Fruit fly (Drosophila melanogaster): ENCODE data around the gene Met.
A peak's percentile ranks its signal among the peaks of the same experiment; 100 is the strongest.

Met gene

DNA sequence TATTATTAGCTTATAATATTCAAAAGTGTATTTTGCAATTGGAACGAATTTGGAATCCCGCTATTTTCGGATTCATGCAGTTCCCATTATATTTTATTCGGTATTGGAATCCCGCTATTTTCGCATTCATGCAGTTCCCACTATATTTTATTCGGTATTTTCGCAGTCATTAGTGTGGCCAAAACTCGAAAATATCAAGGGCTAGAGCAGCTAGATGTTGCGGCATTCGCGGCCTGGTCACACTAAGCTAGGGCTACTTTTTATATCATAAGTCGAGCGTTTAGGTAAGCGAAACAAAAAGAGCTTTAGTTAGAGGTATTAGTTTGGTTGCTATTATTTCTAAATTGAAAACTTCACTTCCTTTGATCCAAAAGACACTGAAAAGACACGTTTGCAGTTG lies 37.1 kb upstream of the Met start (continued):
- TF ChIP-seq CG13894 (tag; optimal IDR thresholded peaks at IDR 0.05) (peak; percentile 46), Myb (GFP tag; optimal IDR thresholded peaks at IDR 0.05) (peak; percentile 17), Hmr (GFP tag; optimal IDR thresholded peaks at IDR 0.05) (peak; percentile 47), CG3838 (GFP tag; optimal IDR thresholded peaks at IDR 0.05) (no peak), croc (GFP tag; conservative IDR thresholded peaks at IDR 0.05) (no peak), Six4 (GFP tag; optimal IDR thresholded peaks at IDR 0.05) (no peak), sna (GFP tag; IDR thresholded peaks at IDR 0.05; ENCODE audit: partially characterized antibody) (0 out of 2 replicates have a peak, but pooled peaks have one; percentile 42), CG4617 (GFP tag; optimal IDR thresholded peaks at IDR 0.05; ENCODE audit: borderline replicate concordance) (no peak), Dp (GFP tag; optimal IDR thresholded peaks at IDR 0.05) (peak; percentile 43), sob (GFP tag; IDR thresholded peaks at IDR 0.05) (no peak), hbn (GFP tag; IDR thresholded peaks at IDR 0.05; ENCODE audit: partially characterized antibody) (peak; percentile 60), TFAM (GFP tag; optimal IDR thresholded peaks at IDR 0.05) (no peak), MESR4 (GFP tag; optimal IDR thresholded peaks at IDR 0.05) (peak; percentile 45), tgo (GFP tag; IDR thresholded peaks at IDR 0.05) (no peak), HLH54F (GFP tag; optimal IDR thresholded peaks at IDR 0.05) (no peak), Sin3A (optimal IDR thresholded peaks at IDR 0.05) (no peak), Sry-β (GFP tag; optimal IDR thresholded peaks at IDR 0.05) (peak; percentile 41), az2 (GFP tag; optimal IDR thresholded peaks at IDR 0.05) (no peak), CG16863 (GFP tag; optimal IDR thresholded peaks at IDR 0.05) (no peak), ato (GFP tag; IDR thresholded peaks at IDR 0.05; ENCODE audit: partially characterized antibody) (peak; percentile 54; the same call in 1 of the 2 replicates), CG12391 (tag; optimal IDR thresholded peaks at IDR 0.05) (peak; percentile 42), CG12104 (GFP tag; optimal IDR thresholded peaks at IDR 0.05) (no peak), Hr39 (optimal IDR thresholded peaks at IDR 0.05) (no peak), Xrp1 (GFP tag; IDR thresholded peaks at IDR 0.05) (no peak), CG18011 (GFP tag; optimal IDR thresholded peaks at IDR 0.05) (no peak), chm (GFP tag; IDR thresholded peaks at IDR 0.05) (0 out of 2 replicates have a peak, but pooled peaks have one; percentile 26), prd (optimal IDR thresholded peaks at IDR 0.05) (no peak), prd (GFP tag; IDR thresholded peaks at IDR 0.05) (no peak), Dad (GFP tag; optimal IDR thresholded peaks at IDR 0.05) (no peak), CG11696 (GFP tag; IDR thresholded peaks at IDR 0.05) (no peak), gfzf (GFP tag; optimal IDR thresholded peaks at IDR 0.05) (peak; percentile 89), CG1529 (GFP tag; optimal IDR thresholded peaks at IDR 0.05) (no peak), Spps (tag; optimal IDR thresholded peaks at IDR 0.05) (peak; percentile 13), CG7963 (GFP tag; IDR thresholded peaks at IDR 0.05; ENCODE audit: partially characterized antibody) (no peak), CG6791 (GFP tag; IDR thresholded peaks at IDR 0.05; ENCODE audit: partially characterized antibody) (peak; percentile 69), CTCF (GFP tag; optimal IDR thresholded peaks at IDR 0.05) (peak; percentile 7)

dm6 chrX:11580200-11580840 lies 35.6 kb upstream of the Met start, which contains the start of gene nod:
nod (plus strand) TSS chrX:11580772.
- TF ChIP-seq dmrt99B (tag; optimal IDR thresholded peaks at IDR 0.05) (peak; percentile 65), CG4730 (GFP tag; IDR thresholded peaks at IDR 0.05) (peak; percentile 44; the same call in 1 of the 2 replicates), CG8281 (tag; optimal IDR thresholded peaks at IDR 0.05) (no peak), croc (GFP tag; conservative IDR thresholded peaks at IDR 0.05) (no peak; the same call in 2 of the 3 replicates), bbx (GFP tag; IDR thresholded peaks at IDR 0.05; ENCODE audit: partially characterized antibody) (peak; percentile 52; the same call in 1 of the 2 replicates), CG16813 (GFP tag; IDR thresholded peaks at IDR 0.05; ENCODE audit: partially characterized antibody) (peak; percentile 63), CG10462 (GFP tag; optimal IDR thresholded peaks at IDR 0.05) (peak; percentile 37), ewg (GFP tag; optimal IDR thresholded peaks at IDR 0.05) (peak; percentile 30), CG4424 (GFP tag; optimal IDR thresholded peaks at IDR 0.05) (peak; percentile 23), CG13287 (GFP tag; IDR thresholded peaks at IDR 0.05; ENCODE audit: partially characterized antibody) (peak; percentile 85), seq (GFP tag; IDR thresholded peaks at IDR 0.05) (peak; percentile 15; the same call in 1 of the 2 replicates), pnt (GFP tag; optimal IDR thresholded peaks at IDR 0.05) (peak; percentile 68), Dip2 (GFP tag; IDR thresholded peaks at IDR 0.05) (no peak), dan (GFP tag; IDR thresholded peaks at IDR 0.05) (no peak), CG9876 (GFP tag; optimal IDR thresholded peaks at IDR 0.05) (peak; percentile 3), Nf-YC (tag; optimal IDR thresholded peaks at IDR 0.05) (peak; percentile 48), YL-1 (GFP tag; optimal IDR thresholded peaks at IDR 0.05) (peak; percentile 1), Antp (GFP tag; optimal IDR thresholded peaks at IDR 0.05) (peak; percentile 75)
